Worm (Caenorhabditis elegans) whole organism, dauer: ENCODE data around the gene odd-2.

Source experiments
- unc-62 ChIP-seq: sonication (generic microtip); optimal IDR thresholded peaks from 2 replicates; lab custom pipeline; 2017; ENCODE audit warnings: missing biosample characterization, missing genetic modification reagents, missing genetic modification characterization

The odd-2 gene

ce11 chrX:6177944-6178566 lies 17.7 kb upstream of the odd-2 start, which contains the start of the genes T25B2.4 and T13C5.3:
Gene T25B2.4, plus strand, starts transcription at chrX:6178244.
Gene T13C5.3, plus strand, starts transcription at chrX:6178516.
- no peak for TF ChIP-seq unc-62 (GFP tag; lab: Kevin White, UChicago)

ce11 chrX:6175829-6176228 lies 15.5 kb upstream of the odd-2 start, which contains the start of gene T25B2.3:
Gene T25B2.3, plus strand, starts transcription at chrX:6176129.
- TF ChIP-seq unc-62 (GFP tag; lab: Kevin White, UChicago), result no peak

ce11 chrX:6173656-6174055 lies 13.3 kb upstream of the odd-2 start, which contains the start of gene T25B2.1:
Gene T25B2.1, plus strand, starts transcription at chrX:6173956.
- TF ChIP-seq unc-62 (GFP tag; lab: Kevin White, UChicago), result no peak

ce11 chrX:6169252-6169651 lies 8.9 kb upstream of the odd-2 start, which contains the start of gene T25B2.2:
Gene T25B2.2, plus strand, starts transcription at chrX:6169643.
- no peak for TF ChIP-seq unc-62 (GFP tag; lab: Kevin White, UChicago)

DNA sequence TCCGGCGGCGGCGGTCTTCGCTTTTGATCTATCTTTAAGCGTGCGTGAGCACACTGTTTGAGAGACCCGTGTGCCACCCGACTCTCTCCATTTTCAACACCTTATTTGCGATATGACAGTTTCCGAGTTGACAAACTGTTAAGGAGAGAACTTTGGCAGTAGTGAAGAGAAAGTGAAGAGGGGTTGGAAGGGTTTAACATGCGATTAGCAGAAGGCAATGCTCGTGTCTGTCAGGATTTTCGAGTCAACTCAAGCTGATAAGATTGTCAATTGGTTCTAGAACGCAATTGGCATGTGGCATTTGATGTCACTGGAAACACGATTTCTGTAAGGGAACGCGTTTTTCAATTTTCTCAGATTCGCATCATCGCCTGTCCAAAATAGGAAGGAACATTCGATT lies 7.0 kb upstream of the odd-2 start:
- no peak for TF ChIP-seq unc-62 (GFP tag; lab: Kevin White, UChicago)

- TF ChIP-seq unc-62 (GFP tag; lab: Kevin White, UChicago), result no peak
Measured at ce11 chrX:6162037-6162436, 1.7 kb upstream of the odd-2 start.

ce11 chrX:6159562-6159961 lies 765 bp downstream of the odd-2 start:
- no peak for TF ChIP-seq unc-62 (GFP tag; lab: Kevin White, UChicago)

DNA sequence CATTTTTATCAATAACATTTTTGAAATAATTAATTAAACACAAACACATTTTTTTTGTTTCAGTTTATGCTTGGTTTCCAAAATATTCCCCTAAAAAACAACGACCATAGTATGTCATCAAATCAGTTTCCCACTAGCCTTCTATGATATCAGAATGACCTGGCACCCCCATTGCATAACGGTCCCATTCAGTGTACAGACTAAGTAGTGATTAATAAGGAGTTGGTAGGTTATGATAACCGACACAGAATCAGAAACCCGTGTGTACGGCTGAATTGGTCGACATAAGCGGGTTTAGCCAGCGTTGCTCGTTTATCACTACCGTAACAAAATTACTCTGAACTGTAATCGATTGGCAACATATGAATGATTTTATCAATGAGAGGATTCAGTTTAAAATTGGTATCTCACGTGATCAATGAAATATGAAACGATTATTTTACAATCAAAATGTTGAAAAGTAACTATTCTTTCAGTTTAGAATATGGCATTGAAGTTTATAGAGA lies 2.9 kb downstream of the odd-2 start:
- no peak for TF ChIP-seq unc-62 (GFP tag; lab: Kevin White, UChicago)

DNA sequence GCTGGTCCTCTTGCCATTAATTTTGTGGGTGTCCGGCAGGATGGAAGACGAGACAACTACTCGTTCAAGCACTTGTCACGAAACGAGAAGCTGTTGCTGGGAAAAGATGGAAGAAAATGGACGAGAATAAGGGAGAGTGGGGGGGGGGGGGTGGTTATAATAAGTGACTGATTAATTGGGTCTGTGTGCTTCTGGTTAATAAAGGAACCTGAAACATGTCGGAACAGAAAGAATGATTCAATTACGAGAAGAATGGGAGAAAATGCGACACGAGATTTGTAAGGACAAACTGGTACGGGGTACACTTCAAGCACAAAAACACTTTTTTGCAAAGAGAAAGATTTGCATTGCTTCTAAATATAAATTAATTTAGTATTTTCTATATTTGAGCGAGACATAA lies 4.9 kb downstream of the odd-2 start:
- TF ChIP-seq unc-62 (GFP tag; lab: Kevin White, UChicago), result no peak

ce11 chrX:6150949-6151519 lies 9.3 kb downstream of the odd-2 start:
- no peak for TF ChIP-seq unc-62 (GFP tag; lab: Kevin White, UChicago)

- TF ChIP-seq unc-62 (GFP tag; lab: Kevin White, UChicago), result no peak
Measured at ce11 chrX:6150449-6150848, 9.9 kb downstream of the odd-2 start, which contains the start of gene tag-275. Gene tag-275, minus strand, starts transcription at chrX:6150549.

DNA sequence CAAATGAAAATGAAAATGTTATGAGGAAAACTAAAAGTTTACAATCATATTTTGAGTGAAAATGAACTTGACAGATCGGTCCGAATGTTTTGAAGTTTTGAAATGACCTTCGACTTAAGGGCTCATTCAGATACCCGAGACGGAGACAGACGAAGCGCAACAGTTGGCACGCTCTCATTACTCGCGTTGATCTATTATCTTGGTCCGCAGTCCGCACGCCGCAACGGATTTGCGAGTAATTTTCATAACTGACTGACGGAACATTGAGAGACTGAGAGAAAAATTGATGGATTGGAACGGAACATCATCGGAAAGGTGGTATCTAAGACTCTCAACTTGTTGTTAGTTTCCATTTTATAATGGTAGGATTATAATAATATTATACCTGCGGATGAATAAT lies 14.4 kb downstream of the odd-2 start:
- no peak for TF ChIP-seq unc-62 (GFP tag; lab: Kevin White, UChicago)

DNA sequence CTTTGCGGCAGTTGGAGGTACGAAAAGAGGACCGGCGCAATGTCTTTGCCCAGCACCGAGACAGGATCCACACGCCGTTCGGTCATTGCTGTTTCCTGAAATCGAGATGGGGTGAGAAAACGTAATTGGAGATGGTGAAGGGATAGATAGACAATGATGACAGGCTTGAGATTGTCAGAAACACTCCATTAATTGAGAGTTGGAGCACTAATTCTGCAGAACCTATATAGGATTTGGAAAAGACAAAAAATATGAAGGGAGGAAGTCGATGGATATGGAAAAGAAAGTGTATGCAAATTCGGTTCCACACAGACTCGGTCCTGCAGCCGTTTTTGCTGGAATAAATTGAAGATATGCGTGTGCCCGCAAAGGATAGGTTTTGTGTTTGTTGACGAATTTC lies 22.1 kb downstream of the odd-2 start, which contains the start of gene Y72A10A.1:
Gene Y72A10A.1, minus strand, starts transcription at position 101 of the 400 bp plus-strand sequence.
- no peak for TF ChIP-seq unc-62 (GFP tag; lab: Kevin White, UChicago)

- TF ChIP-seq unc-62 (GFP tag; lab: Kevin White, UChicago), result no peak
Measured at ce11 chrX:6134423-6134822, 25.9 kb downstream of the odd-2 start.

DNA sequence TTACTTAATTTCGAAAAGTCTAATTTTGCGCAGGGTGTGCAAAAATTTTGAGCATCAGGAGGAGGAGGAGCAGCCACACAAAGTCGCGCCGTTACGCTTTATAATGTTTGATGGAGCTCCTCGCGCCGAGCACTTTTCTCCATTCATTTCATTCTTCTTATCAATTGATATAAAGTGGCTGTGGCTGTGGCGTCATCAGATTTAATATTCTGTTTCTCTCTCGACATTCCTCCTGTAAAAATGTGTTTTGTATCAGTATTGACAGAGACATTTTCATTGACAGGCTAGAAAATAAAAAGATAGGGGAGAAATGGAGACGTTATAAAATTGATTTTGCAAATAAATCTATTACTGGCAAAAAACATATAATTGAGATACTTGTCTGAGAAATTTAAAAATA lies 31.1 kb downstream of the odd-2 start:
- no peak for TF ChIP-seq unc-62 (GFP tag; lab: Kevin White, UChicago)

ce11 chrX:6128773-6129172 lies 31.6 kb downstream of the odd-2 start:
- TF ChIP-seq unc-62 (GFP tag; lab: Kevin White, UChicago), result no peak
